Worm (Caenorhabditis elegans) whole organism, early embryonic: Measurements from ENCODE around the gene T28D6.4.

Experiments used
- B0310.2 ChIP-seq: sonication (generic microtip); optimal IDR thresholded peaks from 2 replicates; lab custom pipeline; 2016; ENCODE audit warnings: mild to moderate bottlenecking, missing genetic modification characterization, missing compliant biosample characterization
- F13C5.2 ChIP-seq: sonication (generic microtip); optimal IDR thresholded peaks from 2 replicates; lab custom pipeline; 2017; ENCODE audit warnings: mild to moderate bottlenecking, missing genetic modification characterization, inconsistent platforms, missing compliant biosample characterization
- aly-1 ChIP-seq: sonication (generic microtip); optimal IDR thresholded peaks from 2 replicates; lab custom pipeline; 2016; ENCODE audit warnings: missing genetic modification characterization, missing compliant biosample characterization
- ama-1 ChIP-seq: fragments of 150-350 bp; optimal IDR thresholded peaks from 2 replicates; lab custom pipeline; 2014
- ceh-13 ChIP-seq: fragments of 200-800 bp; sonication (Bioruptor generic); optimal IDR thresholded peaks from 2 replicates; lab custom pipeline; 2018; ENCODE audit warnings: mild to moderate bottlenecking, missing genetic modification characterization, missing compliant biosample characterization
- ceh-36 ChIP-seq: sonication (generic microtip); optimal IDR thresholded peaks from 2 replicates; lab custom pipeline; 2016; ENCODE audit warnings: missing genetic modification characterization, inconsistent platforms, missing compliant biosample characterization
- ets-7 ChIP-seq: sonication (generic microtip); optimal IDR thresholded peaks from 2 replicates; lab custom pipeline; 2016; ENCODE audit warnings: missing genotype, missing genetic modification characterization, missing compliant biosample characterization
- flt-1 ChIP-seq: fragments of 200-800 bp; sonication (Bioruptor generic); IDR thresholded peaks from 2 replicates; pipeline ENCODE4 v1.3.6; 2022; ENCODE audit warnings: missing genetic modification characterization, missing compliant biosample characterization
- hmbx-1 ChIP-seq: sonication (generic microtip); optimal IDR thresholded peaks from 2 replicates; lab custom pipeline; 2016; ENCODE audit warnings: mild to moderate bottlenecking, missing genetic modification characterization, missing compliant biosample characterization
- hmg-4 ChIP-seq: fragments of 200-800 bp; sonication (Bioruptor generic); optimal IDR thresholded peaks from 2 replicates; lab custom pipeline; 2018; ENCODE audit warnings: mild to moderate bottlenecking, missing genetic modification characterization, missing compliant biosample characterization
- hnd-1 ChIP-seq: sonication (generic microtip); optimal IDR thresholded peaks from 2 replicates; lab custom pipeline; 2016; ENCODE audit warnings: missing genetic modification characterization, missing compliant biosample characterization
- pes-1 ChIP-seq: fragments of 200-800 bp; sonication (Bioruptor generic); IDR thresholded peaks from 2 replicates; pipeline ENCODE4 v1.3.6; 2022; ENCODE audit warnings: missing genetic modification reagents, missing genetic modification characterization, missing compliant biosample characterization
- scrt-1 ChIP-seq: fragments of 200-800 bp; sonication (Bioruptor generic); IDR thresholded peaks from 2 replicates; pipeline ENCODE4 v1.3.6; 2022; ENCODE audit warnings: missing genetic modification characterization, missing compliant biosample characterization
- sea-1 ChIP-seq: fragments of 200-800 bp; sonication (Bioruptor generic); conservative IDR thresholded peaks from 2 replicates; pipeline ENCODE4 v1.3.6; 2022; ENCODE audit warnings: missing genetic modification characterization, missing compliant biosample characterization
- tbx-11 ChIP-seq: fragments of 200-800 bp; sonication (Bioruptor generic); IDR thresholded peaks from 2 replicates; pipeline ENCODE4 v1.3.6; 2022; ENCODE audit warnings: missing genetic modification characterization, missing compliant biosample characterization
- tbx-37 ChIP-seq: fragments of 200-800 bp; sonication (Bioruptor generic); conservative IDR thresholded peaks from 2 replicates; pipeline ENCODE4 v1.3.6; 2022; ENCODE audit warnings: missing genetic modification reagents, missing genetic modification characterization, missing compliant biosample characterization
- tra-4 ChIP-seq: sonication (generic microtip); optimal IDR thresholded peaks from 2 replicates; lab custom pipeline; 2017; ENCODE audit warnings: missing genetic modification characterization, missing compliant biosample characterization

The T28D6.4 gene

ce11 chrIII:11378910-11379309, 18.7 kb downstream of the T28D6.4 start:
- TF ChIP-seq pes-1 (no peak), ceh-36 (tag; lab: Kevin White, UChicago) (no peak), tbx-11 (no peak), hmg-4 (GFP tag; lab: Kevin White, UChicago) (no peak), sea-1 (GFP tag; lab: Robert Waterston, UW) (no peak), aly-1 (no peak), tra-4 (tag; lab: Kevin White, UChicago) (no peak), ama-1 (lab: Kevin White, UChicago) (no peak), ets-7 (tag; lab: Kevin White, UChicago) (no peak), tbx-37 (GFP tag; lab: Robert Waterston, UW) (no peak), F13C5.2 (tag; lab: Kevin White, UChicago) (no peak), hmbx-1 (no peak), scrt-1 (GFP tag; lab: Robert Waterston, UW) (no peak), hnd-1 (no peak), B0310.2 (no peak), ceh-13 (GFP tag; lab: Kevin White, UChicago) (no peak), flt-1 (GFP tag; lab: Robert Waterston, UW) (no peak)

- TF ChIP-seq flt-1 (GFP tag; lab: Robert Waterston, UW) (no peak), B0310.2 (no peak), sea-1 (GFP tag; lab: Robert Waterston, UW) (no peak), F13C5.2 (tag; lab: Kevin White, UChicago) (no peak), hmg-4 (GFP tag; lab: Kevin White, UChicago) (no peak), tbx-37 (GFP tag; lab: Robert Waterston, UW) (no peak), hmbx-1 (no peak), ceh-13 (GFP tag; lab: Kevin White, UChicago) (no peak), scrt-1 (GFP tag; lab: Robert Waterston, UW) (no peak), tra-4 (tag; lab: Kevin White, UChicago) (no peak), ceh-36 (tag; lab: Kevin White, UChicago) (no peak), pes-1 (no peak), hnd-1 (no peak), aly-1 (no peak), ets-7 (tag; lab: Kevin White, UChicago) (no peak), ama-1 (lab: Kevin White, UChicago) (no peak), tbx-11 (no peak)
These were observed 20.3 kb downstream of the T28D6.4 start for ce11 chrIII:11380555-11380954.

- no peak for TF ChIP-seq B0310.2
- TF ChIP-seq hmbx-1: no peak
- no peak for TF ChIP-seq tbx-11
- TF ChIP-seq tra-4 (tag; lab: Kevin White, UChicago): no peak
- TF ChIP-seq scrt-1 (GFP tag; lab: Robert Waterston, UW): no peak
- TF ChIP-seq F13C5.2 (tag; lab: Kevin White, UChicago): no peak
- TF ChIP-seq tbx-37 (GFP tag; lab: Robert Waterston, UW): no peak
- no peak for TF ChIP-seq flt-1 (GFP tag; lab: Robert Waterston, UW)
- no peak for TF ChIP-seq pes-1
- TF ChIP-seq aly-1: no peak
- no peak for TF ChIP-seq sea-1 (GFP tag; lab: Robert Waterston, UW)
- TF ChIP-seq hmg-4 (GFP tag; lab: Kevin White, UChicago): no peak
- TF ChIP-seq ceh-13 (GFP tag; lab: Kevin White, UChicago): no peak
- no peak for TF ChIP-seq ama-1 (lab: Kevin White, UChicago)
- no peak for TF ChIP-seq ceh-36 (tag; lab: Kevin White, UChicago)
- no peak for TF ChIP-seq hnd-1
These were observed 21.7 kb downstream of the T28D6.4 start, which contains the start of gene subs-4 for ce11 chrIII:11381922-11382321. TSS of gene subs-4 (plus strand) at chrIII:11382222.

- TF ChIP-seq ets-7 (tag; lab: Kevin White, UChicago): no peak
- no peak for TF ChIP-seq flt-1 (GFP tag; lab: Robert Waterston, UW)
- no peak for TF ChIP-seq hnd-1
- TF ChIP-seq pes-1: no peak
- TF ChIP-seq scrt-1 (GFP tag; lab: Robert Waterston, UW): no peak
- no peak for TF ChIP-seq ceh-36 (tag; lab: Kevin White, UChicago)
- no peak for TF ChIP-seq F13C5.2 (tag; lab: Kevin White, UChicago)
- 0 out of 2 replicates have a peak, but pooled peaks have one; percentile 19 for TF ChIP-seq sea-1 (GFP tag; lab: Robert Waterston, UW)
These were observed 29.1 kb downstream of the T28D6.4 start for ce11 chrIII:11389384-11389783.

ce11 chrIII:11390832-11391231, 30.6 kb downstream of the T28D6.4 start:
- TF ChIP-seq flt-1 (GFP tag; lab: Robert Waterston, UW): no peak
- TF ChIP-seq hnd-1: no peak
- no peak for TF ChIP-seq B0310.2
- no peak for TF ChIP-seq tra-4 (tag; lab: Kevin White, UChicago)
- no peak for TF ChIP-seq ceh-36 (tag; lab: Kevin White, UChicago)
- no peak for TF ChIP-seq pes-1
- TF ChIP-seq sea-1 (GFP tag; lab: Robert Waterston, UW): no peak
- no peak for TF ChIP-seq tbx-37 (GFP tag; lab: Robert Waterston, UW)
- no peak for TF ChIP-seq scrt-1 (GFP tag; lab: Robert Waterston, UW)
- no peak for TF ChIP-seq hmbx-1
- no peak for TF ChIP-seq ceh-13 (GFP tag; lab: Kevin White, UChicago)
- TF ChIP-seq tbx-11: no peak
- TF ChIP-seq hmg-4 (GFP tag; lab: Kevin White, UChicago): no peak

- TF ChIP-seq aly-1 (no peak), ceh-36 (tag; lab: Kevin White, UChicago) (peak; percentile 20)
These were observed 31.6 kb downstream of the T28D6.4 start for ce11 chrIII:11391601-11392520.

ce11 chrIII:11392740-11393139, 32.5 kb downstream of the T28D6.4 start:
- peak; percentile 90 for TF ChIP-seq ceh-36 (tag; lab: Kevin White, UChicago)
- TF ChIP-seq hmg-4 (GFP tag; lab: Kevin White, UChicago): no peak
